Worm (Caenorhabditis elegans) whole organism, L3 larva: Measurements from ENCODE around the gene suf-1.
A peak's percentile ranks its signal among the peaks of the same experiment; 100 is the strongest.

ENCODE experiments used
- R02D3.7 ChIP-seq: fragments of 150-350 bp; optimal IDR thresholded peaks from 2 replicates; lab custom pipeline; 2014; ENCODE audit warnings: missing biosample characterization, missing genetic modification characterization
- ZK546.5 ChIP-seq: sonication (generic microtip); optimal IDR thresholded peaks from 2 replicates; lab custom pipeline; 2017; ENCODE audit warnings: missing biosample characterization, missing genetic modification characterization
- aly-2 ChIP-seq: fragments of 150-350 bp; optimal IDR thresholded peaks from 2 replicates; lab custom pipeline; 2014; ENCODE audit warnings: missing biosample characterization, missing genetic modification characterization
- ama-1 ChIP-seq: fragments of 150-350 bp; optimal IDR thresholded peaks from 2 replicates; lab custom pipeline; 2018
- ceh-16 ChIP-seq: sonication (generic microtip); optimal IDR thresholded peaks from 2 replicates; lab custom pipeline; 2017; ENCODE audit warnings: missing biosample characterization, missing genetic modification characterization
- ceh-28 ChIP-seq: fragments of 150-350 bp; optimal IDR thresholded peaks from 2 replicates; lab custom pipeline; 2014; ENCODE audit warnings: missing biosample characterization, missing genetic modification reagents, missing genetic modification characterization
- daf-12 ChIP-seq: fragments of 150-350 bp; optimal IDR thresholded peaks from 2 replicates; lab custom pipeline; 2014; ENCODE audit warnings: missing biosample characterization, missing genetic modification reagents, missing genetic modification characterization
- egl-27 ChIP-seq: sonication (generic microtip); optimal IDR thresholded peaks from 4 replicates; lab custom pipeline; 2017; ENCODE audit warnings: missing biosample characterization, missing genetic modification reagents, missing genetic modification characterization
- egl-5 ChIP-seq: fragments of 150-350 bp; optimal IDR thresholded peaks from 2 replicates; lab custom pipeline; 2017; ENCODE audit warnings: missing biosample characterization, missing genetic modification reagents, missing genetic modification characterization, inconsistent platforms
- elt-2 ChIP-seq: sonication (generic microtip); optimal IDR thresholded peaks from 2 replicates; lab custom pipeline; 2016; ENCODE audit warnings: missing genetic modification reagents, mild to moderate bottlenecking, missing genetic modification characterization, missing compliant biosample characterization
- eor-1 ChIP-seq, 2 experiments: fragments of 150-350 bp; optimal IDR thresholded peaks; 2 replicates each; lab custom pipeline; 2014 to 2018; ENCODE audit warnings: missing biosample characterization in 2 of 2, missing genetic modification characterization in 2 of 2
- fkh-10 ChIP-seq: sonication (generic microtip); optimal IDR thresholded peaks from 2 replicates; lab custom pipeline; 2017; ENCODE audit warnings: missing biosample characterization, missing genetic modification reagents, missing genetic modification characterization
- fkh-2 ChIP-seq: fragments of 150-350 bp; optimal IDR thresholded peaks from 2 replicates; lab custom pipeline; 2014; ENCODE audit warnings: missing biosample characterization, missing genetic modification reagents, missing genetic modification characterization
- fos-1 ChIP-seq: fragments of 150-350 bp; optimal IDR thresholded peaks from 2 replicates; lab custom pipeline; 2014; ENCODE audit warnings: missing biosample characterization, missing genetic modification characterization
- hmg-11 ChIP-seq: sonication (generic microtip); optimal IDR thresholded peaks from 2 replicates; lab custom pipeline; 2016; ENCODE audit warnings: missing genetic modification characterization, missing compliant biosample characterization
- jun-1 ChIP-seq: fragments of 150-350 bp; optimal IDR thresholded peaks from 2 replicates; lab custom pipeline; 2014; ENCODE audit warnings: missing biosample characterization, missing genetic modification reagents, missing genetic modification characterization
- lin-15B ChIP-seq: fragments of 150-350 bp; optimal IDR thresholded peaks from 2 replicates; lab custom pipeline; 2014; ENCODE audit warnings: missing biosample characterization, missing genetic modification characterization
- lin-39 ChIP-seq: fragments of 150-350 bp; optimal IDR thresholded peaks from 2 replicates; lab custom pipeline; 2018; ENCODE audit warnings: missing biosample characterization, missing genetic modification reagents, missing genetic modification characterization
- lsy-12 ChIP-seq: sonication (generic microtip); optimal IDR thresholded peaks from 2 replicates; lab custom pipeline; 2016; ENCODE audit warnings: mild to moderate bottlenecking, missing genetic modification characterization, missing compliant biosample characterization
- mml-1 ChIP-seq: fragments of 150-350 bp; sonication (generic microtip); optimal IDR thresholded peaks from 3 replicates; lab custom pipeline; 2014; ENCODE audit warnings: missing biosample characterization, missing genetic modification characterization
- nfya-1 ChIP-seq: sonication (generic microtip); optimal IDR thresholded peaks from 2 replicates; lab custom pipeline; 2017; ENCODE audit warnings: missing genetic modification characterization, mild to moderate bottlenecking, missing compliant biosample characterization, antibody characterized with exemption, moderate library complexity; ENCODE audit not compliant: insufficient read depth
- nhr-11 ChIP-seq: fragments of 150-350 bp; optimal IDR thresholded peaks from 2 replicates; lab custom pipeline; 2014; ENCODE audit warnings: missing biosample characterization, missing genetic modification characterization
- nhr-12 ChIP-seq: fragments of 150-350 bp; optimal IDR thresholded peaks from 2 replicates; lab custom pipeline; 2014; ENCODE audit warnings: missing biosample characterization, missing genetic modification characterization
- nhr-23 ChIP-seq: fragments of 150-350 bp; optimal IDR thresholded peaks from 2 replicates; lab custom pipeline; 2014; ENCODE audit warnings: missing biosample characterization, missing genetic modification reagents, missing genetic modification characterization
- nhr-25 ChIP-seq: sonication (generic microtip); optimal IDR thresholded peaks from 2 replicates; lab custom pipeline; 2017; ENCODE audit warnings: missing biosample characterization, missing genetic modification characterization
- nhr-43 ChIP-seq: sonication (generic microtip); optimal IDR thresholded peaks from 2 replicates; lab custom pipeline; 2016; ENCODE audit warnings: mild to moderate bottlenecking, missing genetic modification characterization, missing compliant biosample characterization; ENCODE audit not compliant: poor library complexity, severe bottlenecking
- nhr-77 ChIP-seq: fragments of 150-350 bp; optimal IDR thresholded peaks from 2 replicates; lab custom pipeline; 2014; ENCODE audit warnings: missing biosample characterization, missing genetic modification characterization
- pha-4 ChIP-seq: fragments of 150-350 bp; optimal IDR thresholded peaks from 2 replicates; lab custom pipeline; 2014; ENCODE audit warnings: missing biosample characterization, missing genetic modification reagents, missing genetic modification characterization
- sea-2 ChIP-seq: fragments of 150-350 bp; sonication (generic microtip); optimal IDR thresholded peaks from 4 replicates; lab custom pipeline; 2014; ENCODE audit warnings: missing biosample characterization, missing genetic modification reagents, missing genetic modification characterization
- skn-1 ChIP-seq: fragments of 150-350 bp; optimal IDR thresholded peaks from 2 replicates; lab custom pipeline; 2014; ENCODE audit warnings: missing biosample characterization, missing genetic modification characterization
- snpc-4 ChIP-seq: fragments of 150-350 bp; optimal IDR thresholded peaks from 2 replicates; lab custom pipeline; 2014; ENCODE audit warnings: missing biosample characterization, missing genetic modification characterization
- tbx-2 ChIP-seq: sonication (generic microtip); optimal IDR thresholded peaks from 2 replicates; lab custom pipeline; 2016; ENCODE audit warnings: mild to moderate bottlenecking, missing genetic modification characterization, missing compliant biosample characterization
- unc-39 ChIP-seq: sonication (generic microtip); optimal IDR thresholded peaks from 4 replicates; lab custom pipeline; 2017; ENCODE audit warnings: missing biosample characterization, missing genetic modification characterization
- unc-62 ChIP-seq: fragments of 150-350 bp; sonication (generic microtip); optimal IDR thresholded peaks from 4 replicates; lab custom pipeline; 2014; ENCODE audit warnings: missing biosample characterization, missing genetic modification reagents, missing genetic modification characterization
- zag-1 ChIP-seq: fragments of 150-350 bp; optimal IDR thresholded peaks from 2 replicates; lab custom pipeline; 2014; ENCODE audit warnings: missing biosample characterization, missing genetic modification characterization
- ztf-4 ChIP-seq: fragments of 150-350 bp; optimal IDR thresholded peaks from 2 replicates; lab custom pipeline; 2014; ENCODE audit warnings: missing biosample characterization, missing genetic modification characterization

suf-1 gene

DNA sequence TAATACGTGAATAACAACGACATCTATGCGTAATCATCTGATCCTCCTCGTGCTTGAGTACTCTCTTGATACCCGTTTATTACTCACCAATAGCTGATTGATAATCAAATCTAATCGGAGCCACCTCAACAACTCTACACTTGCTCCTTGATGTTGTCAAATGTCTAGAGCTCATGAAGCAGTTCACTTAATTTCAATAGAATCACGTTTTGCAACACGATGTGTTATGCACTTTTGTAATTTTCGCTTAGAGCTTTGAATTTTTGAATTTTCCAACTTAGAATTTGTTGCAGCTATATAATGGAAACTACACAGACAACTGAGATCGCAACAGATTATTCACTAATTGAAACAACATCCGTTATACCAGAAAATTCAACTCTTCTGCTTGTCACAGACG, 8.8 kb downstream of the suf-1 start, which contains the start of gene T22C8.1:
TSS of gene T22C8.1 (plus strand) at position 301 of the 400 bp plus-strand sequence.
- no peak for TF ChIP-seq R02D3.7 (tag; lab: Kevin White, UChicago)
- no peak for TF ChIP-seq ztf-4 (tag; lab: Kevin White, UChicago)
- TF ChIP-seq aly-2 (tag; lab: Kevin White, UChicago), result no peak
- TF ChIP-seq lsy-12 (tag; lab: Kevin White, UChicago), result no peak
- no peak for TF ChIP-seq snpc-4 (tag; lab: Kevin White, UChicago)
- no peak for TF ChIP-seq nhr-11 (tag; lab: Kevin White, UChicago)
- TF ChIP-seq eor-1 (tag; optimal IDR thresholded peaks at IDR 0.05; lab: Kevin White, UChicago), result no peak
- no peak for TF ChIP-seq egl-5 (tag; lab: Kevin White, UChicago)
- no peak for TF ChIP-seq nfya-1
- TF ChIP-seq unc-39 (tag; lab: Kevin White, UChicago), result no peak
- TF ChIP-seq sea-2 (GFP tag; lab: Kevin White, UChicago), result no peak
- TF ChIP-seq unc-62, result no peak
- TF ChIP-seq ZK546.5, result no peak
- TF ChIP-seq fkh-10 (GFP tag; lab: Kevin White, UChicago), result no peak

DNA sequence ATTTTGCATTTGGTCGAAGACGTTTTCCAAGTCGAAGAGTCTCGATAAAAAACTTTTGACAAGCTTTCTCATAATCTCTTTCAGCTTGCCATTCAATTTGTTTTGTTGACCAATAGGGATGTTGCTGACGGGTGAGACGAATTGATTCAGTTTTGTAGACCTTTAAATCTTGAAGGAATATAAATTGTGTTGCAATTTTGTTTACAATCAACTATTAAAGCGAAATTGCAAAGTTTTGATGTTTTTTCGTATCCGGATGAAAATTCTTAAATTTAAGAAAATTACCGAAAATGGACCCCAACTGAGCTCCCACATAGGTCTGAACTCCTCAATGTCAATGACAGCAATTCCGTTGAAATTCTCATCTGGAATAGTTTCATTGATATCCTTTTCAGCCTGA, 12.5 kb downstream of the suf-1 start:
- TF ChIP-seq nhr-23 (no peak), ceh-28 (tag; lab: Kevin White, UChicago) (no peak), ama-1 (lab: Kevin White, UChicago) (no peak), nhr-12 (no peak), zag-1 (tag; lab: Kevin White, UChicago) (no peak), tbx-2 (no peak), egl-27 (tag; lab: Kevin White, UChicago) (no peak), pha-4 (tag; lab: Kevin White, UChicago) (no peak), daf-12 (no peak), lin-39 (tag; lab: Kevin White, UChicago) (no peak), ceh-16 (tag; lab: Kevin White, UChicago) (no peak)

DNA sequence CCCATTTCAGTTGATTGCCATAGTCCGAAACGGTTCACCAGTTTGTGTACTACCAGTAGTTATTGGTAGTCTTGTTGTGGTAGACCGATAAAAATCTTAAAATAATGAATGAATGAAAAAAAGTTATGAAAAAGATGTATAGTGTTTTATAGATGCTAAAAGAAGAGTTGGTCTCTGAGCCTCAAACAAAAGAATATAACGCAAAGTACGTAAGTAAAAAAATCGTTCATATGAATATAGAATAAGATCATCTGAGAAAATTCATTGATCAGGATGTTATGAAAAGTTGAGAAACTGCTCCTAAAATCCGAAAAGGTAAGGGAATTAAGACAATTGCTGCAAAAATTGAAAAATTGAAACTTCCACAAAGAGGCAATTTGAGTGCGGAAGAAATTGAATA, 13.9 kb downstream of the suf-1 start, which contains the start of gene chhy-1:
TSS of gene chhy-1 (minus strand) at position 101 of the 400 bp plus-strand sequence.
- no peak for TF ChIP-seq R02D3.7 (tag; lab: Kevin White, UChicago)

DNA sequence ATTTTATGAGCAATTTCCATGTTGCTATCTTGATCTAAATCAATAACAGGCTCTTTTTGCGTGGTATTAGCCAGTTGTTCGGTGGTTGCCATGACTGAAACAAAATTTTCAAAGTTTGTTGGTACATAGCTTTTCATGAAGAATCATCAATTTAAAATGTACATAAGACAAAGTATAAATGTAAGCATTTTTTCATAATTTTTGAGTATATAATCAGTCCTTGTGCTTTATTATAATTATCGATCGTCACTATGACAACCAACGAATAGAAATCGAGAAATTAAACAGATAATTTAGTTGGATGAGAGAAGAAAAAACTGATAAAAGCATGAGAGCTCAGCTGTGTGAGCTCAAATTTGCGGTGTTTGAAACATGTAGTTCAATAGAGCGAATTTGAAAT, 18.2 kb downstream of the suf-1 start, which contains the start of gene T22C8.3:
TSS of gene T22C8.3 (minus strand) at position 101 of the 400 bp plus-strand sequence.
- TF ChIP-seq ceh-28 (tag; lab: Kevin White, UChicago) (no peak), nhr-77 (tag; lab: Kevin White, UChicago) (no peak), jun-1 (no peak), mml-1 (no peak), pha-4 (tag; lab: Kevin White, UChicago) (peak; percentile 10), fos-1 (tag; lab: Kevin White, UChicago) (no peak)

DNA sequence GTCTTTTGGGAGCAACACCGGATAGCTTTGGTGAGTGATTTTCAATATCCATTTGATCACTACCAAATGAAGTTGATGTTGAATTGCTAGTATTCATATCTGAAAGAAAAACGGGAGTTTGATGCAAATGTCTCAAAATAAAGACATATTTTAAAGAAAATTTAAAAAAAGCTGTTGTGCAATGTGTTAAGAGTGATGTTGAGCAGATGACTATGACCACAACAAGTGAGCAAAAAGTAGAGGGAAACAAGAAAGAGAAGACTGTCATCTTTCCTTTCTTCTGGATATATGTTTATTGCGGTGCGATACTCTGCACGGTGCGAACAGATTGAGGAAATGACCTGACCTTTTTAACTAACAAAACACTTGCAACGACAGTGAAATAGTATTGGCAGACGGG, 19.8 kb downstream of the suf-1 start, which contains the start of gene T22C8.4:
TSS of gene T22C8.4 (minus strand) at position 101 of the 400 bp plus-strand sequence.
- TF ChIP-seq nhr-25 (tag; lab: Kevin White, UChicago) (no peak), elt-2 (tag; lab: Kevin White, UChicago) (no peak), lin-15B (tag; lab: Kevin White, UChicago) (no peak), fkh-10 (GFP tag; lab: Kevin White, UChicago) (no peak), daf-12 (no peak), zag-1 (tag; lab: Kevin White, UChicago) (no peak), mml-1 (no peak), pha-4 (tag; lab: Kevin White, UChicago) (no peak), tbx-2 (no peak), jun-1 (no peak), fkh-2 (tag; lab: Kevin White, UChicago) (no peak), hmg-11 (no peak), egl-27 (tag; lab: Kevin White, UChicago) (no peak), R02D3.7 (tag; lab: Kevin White, UChicago) (no peak), skn-1 (tag; lab: Kevin White, UChicago) (no peak), ztf-4 (tag; lab: Kevin White, UChicago) (no peak), nhr-11 (tag; lab: Kevin White, UChicago) (no peak), nhr-43 (tag; lab: Kevin White, UChicago) (no peak)
